Fruit fly (Drosophila melanogaster): ENCODE results near the gene CG13004.
A peak's percentile ranks its signal among the peaks of the same experiment; 100 is the strongest.

CG13004 gene

dm6 chrX:16854746-16855145 is 19.4 kb upstream of the CG13004 start (continued):
- TF ChIP-seq Meics (GFP tag; optimal IDR thresholded peaks at IDR 0.05) (peak; percentile 54), Sox102F (GFP tag; optimal IDR thresholded peaks at IDR 0.05) (peak; percentile 73), run (tag; optimal IDR thresholded peaks at IDR 0.05) (peak; percentile 29), ci (GFP tag; IDR thresholded peaks at IDR 0.05) (0 out of 3 replicates have a peak, but pooled peaks have one; percentile 38), phol (tag; optimal IDR thresholded peaks at IDR 0.05) (peak; percentile 75), CG32772 (GFP tag; IDR thresholded peaks at IDR 0.05) (0 out of 2 replicates have a peak, but pooled peaks have one; percentile 30), chn (GFP tag; optimal IDR thresholded peaks at IDR 0.05) (no peak), Mad (GFP tag; optimal IDR thresholded peaks at IDR 0.05) (no peak), al (GFP tag; IDR thresholded peaks at IDR 0.05) (no peak), lola (GFP tag; optimal IDR thresholded peaks at IDR 0.05) (peak in 1 of 3 experiments; percentile 15), Eip74EF (GFP tag; optimal IDR thresholded peaks at IDR 0.05) (peak in 1 of 2 experiments; percentile 79), CG2120 (GFP tag; optimal IDR thresholded peaks at IDR 0.05) (peak; percentile 30), CG18262 (tag; optimal IDR thresholded peaks at IDR 0.05) (peak; percentile 50), shn (GFP tag; optimal IDR thresholded peaks at IDR 0.05) (no peak), Nf-YC (tag; optimal IDR thresholded peaks at IDR 0.05) (peak; percentile 14), knrl (GFP tag; IDR thresholded peaks at IDR 0.05; ENCODE audit: partially characterized antibody) (no peak), CG11504 (tag; optimal IDR thresholded peaks at IDR 0.05) (peak; percentile 83), Dip3 (GFP tag; optimal IDR thresholded peaks at IDR 0.05) (peak; percentile 2), sob (GFP tag; IDR thresholded peaks at IDR 0.05) (0 out of 2 replicates have a peak, but pooled peaks have one; percentile 33), CTCF (GFP tag; optimal IDR thresholded peaks at IDR 0.05) (peak; percentile 35), ttk (GFP tag; IDR thresholded peaks at IDR 0.05) (peak; percentile 47; the same call in 1 of the 2 replicates), HmgD (GFP tag; optimal IDR thresholded peaks at IDR 0.05) (no peak), CG31441 (GFP tag; IDR thresholded peaks at IDR 0.05) (peak; percentile 77), jigr1 (GFP tag; IDR thresholded peaks at IDR 0.05) (no peak), CG2678 (tag; optimal IDR thresholded peaks at IDR 0.05) (peak; percentile 80), CG11696 (GFP tag; IDR thresholded peaks at IDR 0.05) (peak; percentile 59), CG4328 (GFP tag; optimal IDR thresholded peaks at IDR 0.05) (peak; percentile 12), nerfin-1 (tag; optimal IDR thresholded peaks at IDR 0.05) (peak; percentile 47), CG6683 (GFP tag; optimal IDR thresholded peaks at IDR 0.05) (peak; percentile 6), CG11723 (GFP tag; optimal IDR thresholded peaks at IDR 0.05) (peak; percentile 23), CG18011 (GFP tag; optimal IDR thresholded peaks at IDR 0.05) (no peak), tap (tag; optimal IDR thresholded peaks at IDR 0.05) (peak; percentile 21), Awh (GFP tag; IDR thresholded peaks at IDR 0.05) (peak; percentile 15; the same call in 1 of the 2 replicates), CG2712 (tag; optimal IDR thresholded peaks at IDR 0.05) (peak; percentile 54), Blimp-1 (GFP tag; optimal IDR thresholded peaks at IDR 0.05) (peak; percentile 86), zen2 (GFP tag; IDR thresholded peaks at IDR 0.05; ENCODE audit: partially characterized antibody) (no peak), repo (GFP tag; optimal IDR thresholded peaks at IDR 0.05) (no peak), E2f2 (GFP tag; IDR thresholded peaks at IDR 0.05) (peak; percentile 18; the same call in 1 of the 2 replicates), CG18619 (GFP tag; optimal IDR thresholded peaks at IDR 0.05) (peak; percentile 1), bsh (GFP tag; optimal IDR thresholded peaks at IDR 0.05) (peak in 1 of 2 experiments; percentile 54), Sry-δ (GFP tag; optimal IDR thresholded peaks at IDR 0.05) (no peak), CG10366 (GFP tag; IDR thresholded peaks at IDR 0.05) (peak; percentile 23; the same call in 1 of the 2 replicates), lab (GFP tag; optimal IDR thresholded peaks at IDR 0.05) (peak; percentile 57), ind (GFP tag; optimal IDR thresholded peaks at IDR 0.05) (peak; percentile 36), trem (tag; optimal IDR thresholded peaks at IDR 0.05) (peak; percentile 2), CG16779 (GFP tag; IDR thresholded peaks at IDR 0.05) (no peak), CG17829 (tag; optimal IDR thresholded peaks at IDR 0.05) (peak; percentile 23), CG1603 (tag; optimal IDR thresholded peaks at IDR 0.05) (no peak), Xrp1 (GFP tag; IDR thresholded peaks at IDR 0.05) (peak; percentile 43; the same call in 1 of the 2 replicates), CG12391 (tag; optimal IDR thresholded peaks at IDR 0.05) (peak; percentile 56)

All from whole organism, embryonic.